Worm (Caenorhabditis elegans): ENCODE data around the gene frpr-6.

- TF ChIP-seq dpl-1 (GFP tag; optimal IDR thresholded peaks at IDR 0.05) (no peak), nhr-90 (tag; optimal IDR thresholded peaks at IDR 0.05) (no peak), unc-62 (GFP tag; optimal IDR thresholded peaks at IDR 0.05) (no peak), lir-1 (GFP tag; conservative IDR thresholded peaks at IDR 0.05) (no peak), F49E8.2 (tag; optimal IDR thresholded peaks at IDR 0.05; ENCODE audit: insufficient read depth) (no peak), madf-3 (GFP tag; IDR thresholded peaks at IDR 0.05) (no peak), bed-1 (GFP tag; IDR thresholded peaks at IDR 0.05) (no peak), ztf-25 (GFP tag; IDR thresholded peaks at IDR 0.05) (no peak), ets-4 (GFP tag; optimal IDR thresholded peaks at IDR 0.05) (no peak), bed-2 (GFP tag; IDR thresholded peaks at IDR 0.05) (no peak), egl-18 (GFP tag; IDR thresholded peaks at IDR 0.05) (no peak), F10E7.11 (tag; optimal IDR thresholded peaks at IDR 0.05) (no peak), sptf-2 (GFP tag; optimal IDR thresholded peaks at IDR 0.05) (no peak), rec-8 (tag; optimal IDR thresholded peaks at IDR 0.05) (no peak)
Observed at ce11 chrV:9053969-9054368, 47.0 kb downstream of the frpr-6 start, which contains the start of gene C25E10.8.
